Worm (Caenorhabditis elegans) whole organism, L2 larva: ENCODE results near the gene rpl-3.

Experiments used
- R02D3.7 ChIP-seq: fragments of 150-350 bp; optimal IDR thresholded peaks from 2 replicates; lab custom pipeline; 2014; ENCODE audit warnings: missing biosample characterization, missing genetic modification characterization
- lsy-2 ChIP-seq, 2 experiments: fragments of 150-350 bp in 1 of 2; sonication (generic microtip) in 1 of 2; optimal IDR thresholded peaks; 2 replicates each; lab custom pipeline; 2014 to 2017; ENCODE audit warnings: missing biosample characterization in 2 of 2, missing genetic modification characterization in 2 of 2
- mab-5 ChIP-seq: fragments of 150-350 bp; optimal IDR thresholded peaks from 2 replicates; lab custom pipeline; 2014; ENCODE audit warnings: missing biosample characterization, missing genetic modification characterization
- nhr-77 ChIP-seq: fragments of 150-350 bp; optimal IDR thresholded peaks from 2 replicates; lab custom pipeline; 2014; ENCODE audit warnings: missing biosample characterization, missing genetic modification characterization

DNA sequence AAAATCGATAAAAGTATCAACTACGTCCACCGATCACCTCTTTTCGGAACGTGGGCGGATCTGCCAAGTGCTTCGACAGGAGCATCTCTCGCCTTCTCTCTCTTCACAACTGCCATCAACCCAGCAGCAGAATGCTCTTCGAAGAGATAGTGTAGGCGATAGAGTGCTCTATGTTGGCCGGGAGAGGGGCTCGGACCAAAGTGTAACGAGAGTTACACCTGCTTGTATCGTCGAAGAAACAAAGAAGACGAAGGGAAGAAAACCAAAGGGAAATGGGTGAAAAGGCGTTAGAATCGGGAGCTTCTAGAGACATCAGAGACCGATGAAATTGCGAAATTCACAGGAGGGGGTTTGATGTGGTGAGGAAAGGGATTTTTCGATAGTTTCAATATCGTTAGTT, 47.2 kb downstream of the rpl-3 start:
- TF ChIP-seq nhr-77 (tag; lab: Kevin White, UChicago) = no peak
- TF ChIP-seq R02D3.7 = no peak
- TF ChIP-seq lsy-2 (tag; optimal IDR thresholded peaks at IDR 0.05; lab: Kevin White, UChicago) = peak in 1 of 2 experiments; percentile 4
- no peak for TF ChIP-seq mab-5 (tag; lab: Kevin White, UChicago)
